Worm (Caenorhabditis elegans): Measurements from ENCODE around the gene mau-8.

The mau-8 gene

ce11 chrIV:13386903-13387302 is 9.1 kb downstream of the mau-8 start, which contains the start of gene lsm-3:
lsm-3 (plus strand) TSS chrIV:13387203.
- no peak for TF ChIP-seq rnt-1 (tag; optimal IDR thresholded peaks at IDR 0.05)
- no peak for TF ChIP-seq ets-5 (GFP tag; IDR thresholded peaks at IDR 0.05)
- no peak for TF ChIP-seq nhr-47 (tag; optimal IDR thresholded peaks at IDR 0.05)
- TF ChIP-seq lin-14 (GFP tag; optimal IDR thresholded peaks at IDR 0.05) = no peak
- no peak for TF ChIP-seq irx-1 (tag; optimal IDR thresholded peaks at IDR 0.05)
- no peak for TF ChIP-seq lsy-2 (tag; optimal IDR thresholded peaks at IDR 0.05)
- TF ChIP-seq zag-1 (tag; optimal IDR thresholded peaks at IDR 0.05) = no peak
- TF ChIP-seq unc-86 (tag; optimal IDR thresholded peaks at IDR 0.05) = no peak
- no peak for TF ChIP-seq elt-3 (tag; optimal IDR thresholded peaks at IDR 0.05)
- TF ChIP-seq F16B12.6 (tag; optimal IDR thresholded peaks at IDR 0.05) = no peak

DNA sequence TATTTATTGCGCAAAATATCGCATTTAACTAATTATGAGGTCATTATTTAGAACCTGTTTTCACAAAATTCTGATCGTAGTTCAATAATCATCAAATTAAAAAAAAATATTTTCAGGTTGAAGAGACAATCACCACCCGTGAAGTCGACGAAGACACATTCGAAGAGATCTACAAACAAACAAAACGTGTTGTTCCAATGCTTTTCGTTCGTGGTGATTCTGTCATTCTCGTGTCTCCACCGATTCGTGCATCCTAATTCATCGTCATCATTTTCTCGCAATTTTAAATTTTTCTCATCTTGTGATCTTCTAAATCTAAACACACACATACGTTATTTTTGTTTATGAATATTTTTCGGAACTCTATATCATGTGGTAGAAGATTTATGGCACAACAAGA is 11.0 kb downstream of the mau-8 start:
- TF ChIP-seq zip-4 (GFP tag; optimal IDR thresholded peaks at IDR 0.05) = no peak
- TF ChIP-seq sptf-1 (tag; optimal IDR thresholded peaks at IDR 0.05) = no peak
- no peak for TF ChIP-seq pqm-1 (tag; optimal IDR thresholded peaks at IDR 0.05)
- TF ChIP-seq xbp-1 (tag; optimal IDR thresholded peaks at IDR 0.05) = no peak
- TF ChIP-seq C16A3.4 (tag; optimal IDR thresholded peaks at IDR 0.05) = no peak
- TF ChIP-seq blmp-1 (tag; optimal IDR thresholded peaks at IDR 0.05) = no peak
- TF ChIP-seq fkh-4 (tag; optimal IDR thresholded peaks at IDR 0.05; ENCODE audit: borderline replicate concordance) = no peak
- no peak for TF ChIP-seq unc-86 (tag; optimal IDR thresholded peaks at IDR 0.05)
- TF ChIP-seq nhr-47 (tag; optimal IDR thresholded peaks at IDR 0.05) = peak; percentile 16
- no peak for TF ChIP-seq F16B12.6 (tag; optimal IDR thresholded peaks at IDR 0.05)
- TF ChIP-seq hlh-17 (GFP tag; optimal IDR thresholded peaks at IDR 0.05; ENCODE audit: borderline replicate concordance) = no peak
- TF ChIP-seq nhr-84 (tag; optimal IDR thresholded peaks at IDR 0.05) = no peak
- no peak for TF ChIP-seq fkh-8 (tag; optimal IDR thresholded peaks at IDR 0.05)
- peak; percentile 65 for TF ChIP-seq nhr-85 (tag)
- TF ChIP-seq nhr-90 (tag; optimal IDR thresholded peaks at IDR 0.05; ENCODE audit: poor library complexity) = peak; percentile 30
- no peak for TF ChIP-seq C04F5.9 (tag; optimal IDR thresholded peaks at IDR 0.05)
- no peak for TF ChIP-seq unc-62 (GFP tag; optimal IDR thresholded peaks at IDR 0.05)
- TF ChIP-seq isw-1 (GFP tag; IDR thresholded peaks at IDR 0.05) = no peak
- no peak for TF ChIP-seq unc-30 (tag; optimal IDR thresholded peaks at IDR 0.05)
- no peak for TF ChIP-seq mep-1 (tag; optimal IDR thresholded peaks at IDR 0.05)
- TF ChIP-seq tlp-1 (tag; optimal IDR thresholded peaks at IDR 0.05) = no peak
- no peak for TF ChIP-seq lsy-2 (tag; optimal IDR thresholded peaks at IDR 0.05)
- TF ChIP-seq ceh-8 (GFP tag; optimal IDR thresholded peaks at IDR 0.05) = no peak
- no peak for TF ChIP-seq pag-3 (tag; optimal IDR thresholded peaks at IDR 0.05; ENCODE audit: borderline replicate concordance, insufficient read depth)
- TF ChIP-seq rnt-1 (tag; optimal IDR thresholded peaks at IDR 0.05) = no peak
- TF ChIP-seq hlh-4 (tag; optimal IDR thresholded peaks at IDR 0.05) = no peak
- TF ChIP-seq hpl-2 (GFP tag; optimal IDR thresholded peaks at IDR 0.05) = no peak
- TF ChIP-seq tbx-2 (tag; optimal IDR thresholded peaks at IDR 0.05) = peak; percentile 12
- no peak for TF ChIP-seq ztf-4 (tag; optimal IDR thresholded peaks at IDR 0.05)
- TF ChIP-seq unc-98 (GFP tag; IDR thresholded peaks at IDR 0.05) = no peak
- no peak for TF ChIP-seq nhr-237 (tag; optimal IDR thresholded peaks at IDR 0.05)
- TF ChIP-seq snu-23 (GFP tag; optimal IDR thresholded peaks at IDR 0.05) = peak; percentile 17
- TF ChIP-seq Y116A8C.19 (tag; optimal IDR thresholded peaks at IDR 0.05; ENCODE audit: borderline replicate concordance) = no peak
- TF ChIP-seq alr-1 (tag; optimal IDR thresholded peaks at IDR 0.05; ENCODE audit: borderline replicate concordance) = no peak
- TF ChIP-seq nhr-20 (tag; optimal IDR thresholded peaks at IDR 0.05) = peak; percentile 3
- TF ChIP-seq mdl-1 (tag; optimal IDR thresholded peaks at IDR 0.05) = no peak
- no peak for TF ChIP-seq snpc-4 (tag; optimal IDR thresholded peaks at IDR 0.05)
- no peak for TF ChIP-seq egl-13 (tag; optimal IDR thresholded peaks at IDR 0.05)
- no peak for TF ChIP-seq nhr-77 (tag; optimal IDR thresholded peaks at IDR 0.05)
- TF ChIP-seq nhr-19 (GFP tag; conservative IDR thresholded peaks at IDR 0.05) = no peak
- TF ChIP-seq dpl-1 (GFP tag; optimal IDR thresholded peaks at IDR 0.05) = no peak
- TF ChIP-seq nhr-71 (tag; optimal IDR thresholded peaks at IDR 0.05) = peak; percentile 42
- TF ChIP-seq swsn-7 (tag; optimal IDR thresholded peaks at IDR 0.05) = no peak
- no peak for TF ChIP-seq nhr-11 (tag; optimal IDR thresholded peaks at IDR 0.05)
- no peak for TF ChIP-seq nhr-28 (tag; optimal IDR thresholded peaks at IDR 0.05)
- TF ChIP-seq fkh-10 (GFP tag; optimal IDR thresholded peaks at IDR 0.05) = no peak
- no peak for TF ChIP-seq aha-1 (tag; optimal IDR thresholded peaks at IDR 0.05)

Measured in whole organism, L1 larva.